Fruit fly (Drosophila melanogaster): ENCODE measurements around the gene CG34269.

dm6 chr3L:563951-564350 lies 35.8 kb downstream of the CG34269 start:
- TF ChIP-seq Smox (GFP tag; optimal IDR thresholded peaks at IDR 0.05): no peak
- no peak for TF ChIP-seq dsx (GFP tag; optimal IDR thresholded peaks at IDR 0.05; ENCODE audit: poor library complexity, severe bottlenecking)
- peak; percentile 78 for TF ChIP-seq CG32006 (GFP tag; optimal IDR thresholded peaks at IDR 0.05)
- peak; percentile 31 for TF ChIP-seq CG4318 (GFP tag; optimal IDR thresholded peaks at IDR 0.05)
- TF ChIP-seq CG6808 (GFP tag; optimal IDR thresholded peaks at IDR 0.05): no peak
- peak; percentile 47 for TF ChIP-seq OdsH (GFP tag; optimal IDR thresholded peaks at IDR 0.05)
- no peak for TF ChIP-seq ss (GFP tag; optimal IDR thresholded peaks at IDR 0.05)
- TF ChIP-seq CG31627 (GFP tag; optimal IDR thresholded peaks at IDR 0.05): no peak
- peak; percentile 27 for TF ChIP-seq CG3919 (GFP tag; optimal IDR thresholded peaks at IDR 0.05)
- TF ChIP-seq Hr38 (GFP tag; optimal IDR thresholded peaks at IDR 0.05): no peak
- TF ChIP-seq fkh (GFP tag; optimal IDR thresholded peaks at IDR 0.05): no peak
- no peak for TF ChIP-seq cyc (GFP tag; optimal IDR thresholded peaks at IDR 0.05)

Measured in whole organism, prepupa.